Worm (Caenorhabditis elegans) whole organism, L2 larva: ENCODE measurements around the gene ZC487.2.

Source experiments
- ZK546.5 ChIP-seq: sonication (generic microtip); optimal IDR thresholded peaks from 2 replicates; lab custom pipeline; 2017; ENCODE audit warnings: missing biosample characterization, missing genetic modification characterization
- mdl-1 ChIP-seq, 2 experiments: fragments of 150-350 bp in 1 of 2; sonication (generic microtip) in 1 of 2; optimal IDR thresholded peaks; 2 replicates each; lab custom pipeline; 2017; ENCODE audit warnings: missing biosample characterization in 2 of 2, missing genetic modification characterization in 2 of 2

DNA sequence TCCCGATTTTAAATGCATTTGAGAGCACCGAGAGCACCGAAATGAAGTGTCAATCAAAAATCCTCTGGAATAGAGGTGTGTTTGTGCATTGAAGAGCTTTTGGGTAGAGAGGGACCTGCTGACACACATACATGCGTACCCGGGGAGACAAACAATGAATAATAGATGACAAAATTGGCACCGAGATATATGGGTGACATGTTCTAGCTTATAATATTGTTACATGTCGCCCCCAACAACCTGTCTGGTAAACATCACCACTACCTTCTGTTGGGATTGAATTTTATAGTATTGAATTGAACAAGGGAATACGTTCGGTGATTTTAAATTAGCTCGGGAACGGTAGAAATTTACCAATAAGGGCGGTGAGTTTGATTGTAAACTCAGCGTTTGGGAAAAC, 38.5 kb downstream of the ZC487.2 start:
- TF ChIP-seq mdl-1 (tag; optimal IDR thresholded peaks at IDR 0.05; lab: Kevin White, UChicago) (no peak), ZK546.5 (tag; lab: Kevin White, UChicago) (no peak)
